Fruit fly (Drosophila melanogaster) whole organism, embryonic: ENCODE measurements around the gene CG17325.

Experiments used
- CG13287 ChIP-seq: fragments of 200-800 bp; sonication (Bioruptor generic); IDR thresholded peaks from 2 replicates; pipeline ENCODE4 v1.3.6; 2022; ENCODE audit warnings: missing biosample characterization, missing genetic modification characterization; ENCODE audit not compliant: partially characterized antibody
- CG14441 ChIP-seq: fragments of 200-800 bp; sonication (Bioruptor generic); IDR thresholded peaks from 2 replicates; pipeline ENCODE4 v1.3.6; 2022; ENCODE audit warnings: missing biosample characterization, missing genetic modification characterization
- CG15601 ChIP-seq: fragments of 200-800 bp; sonication (Bioruptor generic); optimal IDR thresholded peaks from 3 replicates; lab custom pipeline; 2019; ENCODE audit warnings: missing biosample characterization, mild to moderate bottlenecking, missing genetic modification characterization, moderate library complexity
- CG2875 ChIP-seq: fragments of 200-800 bp; sonication (Bioruptor generic); optimal IDR thresholded peaks from 2 replicates; lab custom pipeline; 2017; ENCODE audit warnings: missing biosample characterization, mild to moderate bottlenecking, missing genetic modification characterization, missing genetic modification reagents
- CG8089 ChIP-seq: fragments of 200-800 bp; sonication (Bioruptor generic); optimal IDR thresholded peaks from 3 replicates; lab custom pipeline; 2016; ENCODE audit warnings: missing biosample characterization, missing genetic modification characterization
- lbe ChIP-seq: fragments of 200-800 bp; sonication (Bioruptor generic); optimal IDR thresholded peaks from 2 replicates; lab custom pipeline; 2016; ENCODE audit warnings: missing biosample characterization, mild to moderate bottlenecking, missing genetic modification characterization
- sob ChIP-seq: fragments of 200-800 bp; sonication (Bioruptor generic); IDR thresholded peaks from 2 replicates; pipeline ENCODE4 v1.3.6; 2022; ENCODE audit warnings: missing biosample characterization, missing genetic modification characterization
- wek ChIP-seq: fragments of 200-800 bp; sonication (Bioruptor generic); optimal IDR thresholded peaks from 3 replicates; lab custom pipeline; 2018; ENCODE audit warnings: missing biosample characterization, mild to moderate bottlenecking, missing genetic modification characterization, moderate library complexity

dm6 chr2L:18844479-18844878 is 32.0 kb downstream of the CG17325 start, which contains the start of gene CG33120:
- TF ChIP-seq CG8089 (GFP tag; lab: Kevin White, UChicago): no peak
- TF ChIP-seq CG13287 (GFP tag; lab: Robert Waterston, UW): no peak
- no peak for TF ChIP-seq CG15601 (tag; lab: Kevin White, UChicago)
- no peak for TF ChIP-seq CG2875 (GFP tag; lab: Kevin White, UChicago)
- no peak for TF ChIP-seq lbe (GFP tag; lab: Kevin White, UChicago)
- no peak for TF ChIP-seq CG14441
- TF ChIP-seq sob (GFP tag; lab: Robert Waterston, UW): no peak
- no peak for TF ChIP-seq wek (GFP tag; lab: Kevin White, UChicago)
